Worm (Caenorhabditis elegans): ENCODE measurements around the gene fbxa-181.

fbxa-181 gene

DNA sequence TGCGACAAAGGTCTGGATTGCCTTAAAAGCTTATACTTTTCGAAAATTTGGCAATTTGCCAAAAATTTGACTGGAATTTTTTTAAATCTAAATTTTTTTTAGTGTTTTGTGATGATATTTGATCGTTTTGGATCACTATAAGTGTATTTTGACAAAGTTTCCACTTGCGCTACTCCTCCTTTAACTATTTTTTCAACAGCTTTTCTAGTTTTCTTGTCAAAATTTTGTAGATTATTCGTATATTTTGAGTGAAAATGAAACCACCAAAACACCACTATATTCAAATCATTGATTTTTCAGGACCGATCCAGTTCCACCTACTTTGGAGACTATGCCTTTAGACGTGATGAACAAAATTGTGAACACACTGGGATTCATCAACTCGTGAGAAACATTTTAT lies at the start of gene fbxa-181:
TSS of gene fbxa-181 (plus strand) at position 301 of the 400 bp plus-strand sequence.
- TF ChIP-seq pat-9 (tag; optimal IDR thresholded peaks at IDR 0.05) = no peak

DNA sequence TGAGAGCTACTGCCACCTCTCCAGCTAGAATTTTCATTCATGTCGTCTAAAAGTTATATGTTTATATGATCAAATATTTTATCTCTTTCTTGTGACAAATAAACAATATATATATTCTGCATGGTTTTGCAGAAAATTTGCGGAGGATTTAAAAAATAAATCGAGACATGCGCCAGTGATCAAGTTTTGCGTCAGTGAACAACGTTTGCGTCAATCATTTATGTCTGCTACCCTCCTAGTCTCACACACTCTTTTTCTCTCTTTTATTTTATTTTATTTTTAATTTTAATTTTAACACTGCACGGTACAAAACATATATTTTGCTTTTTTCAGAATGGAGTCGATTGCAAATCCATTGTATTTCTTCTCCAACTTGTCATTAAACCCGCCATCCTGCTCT lies 47.1 kb upstream of the fbxa-181 start, which contains the start of the genes tag-65 and ccz-1:
TSS of gene tag-65 (minus strand) at position 46 of the 400 bp plus-strand sequence.
TSS of gene ccz-1 (plus strand) at position 334 of the 400 bp plus-strand sequence.
- TF ChIP-seq ceh-22 (tag; optimal IDR thresholded peaks at IDR 0.05) (no peak), ttx-3 (tag; optimal IDR thresholded peaks at IDR 0.05) (peak; percentile 35), ceh-14 (tag; optimal IDR thresholded peaks at IDR 0.05) (no peak), pax-1 (tag; optimal IDR thresholded peaks at IDR 0.05) (no peak), npax-4 (tag; optimal IDR thresholded peaks at IDR 0.05) (no peak), dmd-4 (tag; optimal IDR thresholded peaks at IDR 0.05; ENCODE audit: borderline replicate concordance) (no peak), elt-2 (tag; optimal IDR thresholded peaks at IDR 0.05) (peak; percentile 45), C08G9.2 (tag; optimal IDR thresholded peaks at IDR 0.05) (no peak), K09A11.1 (tag; optimal IDR thresholded peaks at IDR 0.05; ENCODE audit: insufficient read depth) (peak; percentile 7), ceh-45 (GFP tag; IDR thresholded peaks at IDR 0.05) (no peak), rnt-1 (tag; optimal IDR thresholded peaks at IDR 0.05) (no peak), elt-4 (tag; optimal IDR thresholded peaks at IDR 0.05) (no peak), madf-2 (tag; optimal IDR thresholded peaks at IDR 0.05) (no peak), pqm-1 (tag; optimal IDR thresholded peaks at IDR 0.05) (no peak), tbx-2 (tag; optimal IDR thresholded peaks at IDR 0.05) (peak; percentile 42), C38D4.7 (GFP tag; optimal IDR thresholded peaks at IDR 0.05) (no peak), eyg-1 (tag; optimal IDR thresholded peaks at IDR 0.05) (no peak), pat-9 (tag; optimal IDR thresholded peaks at IDR 0.05) (peak; percentile 1), ceh-18 (tag; optimal IDR thresholded peaks at IDR 0.05) (no peak), gmeb-2 (tag; optimal IDR thresholded peaks at IDR 0.05) (no peak), hlh-8 (tag; optimal IDR thresholded peaks at IDR 0.05) (no peak), lim-6 (tag; optimal IDR thresholded peaks at IDR 0.05) (no peak), hlh-6 (tag; optimal IDR thresholded peaks at IDR 0.05) (no peak), ztf-16 (tag; optimal IDR thresholded peaks at IDR 0.05) (no peak), F13H6.1 (tag; optimal IDR thresholded peaks at IDR 0.05) (no peak), pag-3 (tag; optimal IDR thresholded peaks at IDR 0.05; ENCODE audit: borderline replicate concordance) (no peak), nhr-11 (tag; optimal IDR thresholded peaks at IDR 0.05) (no peak), unc-86 (tag; optimal IDR thresholded peaks at IDR 0.05) (peak; percentile 22), ceh-6 (GFP tag; optimal IDR thresholded peaks at IDR 0.05) (no peak), che-1 (tag; optimal IDR thresholded peaks at IDR 0.05) (no peak), pros-1 (tag; optimal IDR thresholded peaks at IDR 0.05) (no peak), nhr-232 (tag; optimal IDR thresholded peaks at IDR 0.05) (no peak), nfya-1 (tag; optimal IDR thresholded peaks at IDR 0.05) (peak; percentile 71), mec-3 (tag; optimal IDR thresholded peaks at IDR 0.05; ENCODE audit: borderline replicate concordance) (no peak), ceh-34 (tag; optimal IDR thresholded peaks at IDR 0.05) (no peak), sox-4 (tag; optimal IDR thresholded peaks at IDR 0.05) (no peak), sdc-2 (tag; optimal IDR thresholded peaks at IDR 0.05) (no peak), ahr-1 (tag; optimal IDR thresholded peaks at IDR 0.05) (no peak), unc-3 (GFP tag; conservative IDR thresholded peaks at IDR 0.05) (no peak), unc-3 (tag; optimal IDR thresholded peaks at IDR 0.05) (no peak), lin-11 (tag; optimal IDR thresholded peaks at IDR 0.05) (no peak), zip-5 (tag; optimal IDR thresholded peaks at IDR 0.05) (no peak), hlh-15 (tag; optimal IDR thresholded peaks at IDR 0.05) (no peak), ceh-9 (tag; optimal IDR thresholded peaks at IDR 0.05) (no peak), ceh-31 (tag; optimal IDR thresholded peaks at IDR 0.05) (peak; percentile 35), T23F11.4 (GFP tag; optimal IDR thresholded peaks at IDR 0.05) (no peak), fkh-10 (GFP tag; optimal IDR thresholded peaks at IDR 0.05) (no peak), ceh-48 (tag; optimal IDR thresholded peaks at IDR 0.05) (no peak), ref-2 (tag; optimal IDR thresholded peaks at IDR 0.05) (no peak), unc-55 (GFP tag; optimal IDR thresholded peaks at IDR 0.05) (peak; percentile 84), hlh-13 (GFP tag; optimal IDR thresholded peaks at IDR 0.05) (no peak), dve-1 (tag; optimal IDR thresholded peaks at IDR 0.05) (no peak)
